Worm (Caenorhabditis elegans) whole organism, early embryonic: ENCODE measurements around the gene str-97.

ENCODE experiments used
- ama-1 ChIP-seq: fragments of 150-350 bp; optimal IDR thresholded peaks from 2 replicates; lab custom pipeline; 2014
- sea-1 ChIP-seq: fragments of 200-800 bp; sonication (Bioruptor generic); conservative IDR thresholded peaks from 2 replicates; pipeline ENCODE4 v1.3.6; 2022; ENCODE audit warnings: missing genetic modification characterization, missing compliant biosample characterization

DNA sequence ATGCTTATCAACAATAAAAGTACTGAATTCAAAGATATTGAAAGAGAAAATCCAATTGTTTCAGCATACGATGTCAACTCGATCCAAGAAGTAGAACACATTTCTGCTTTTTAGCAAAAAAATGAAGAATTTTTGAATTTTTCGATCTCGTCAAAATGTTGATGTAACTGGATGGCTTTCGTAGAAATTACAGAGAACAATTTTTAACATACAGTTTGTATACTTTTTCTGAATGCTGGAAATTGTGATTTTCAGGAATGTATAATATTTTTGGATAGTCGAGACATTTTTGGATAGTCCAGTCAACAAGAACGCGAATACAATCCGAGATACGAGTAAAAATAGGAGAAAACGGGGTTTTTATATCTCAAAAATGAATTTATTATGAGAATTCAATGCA lies 36.4 kb downstream of the str-97 start, which contains the start of gene str-103:
- TF ChIP-seq ama-1 (lab: Kevin White, UChicago), result no peak
- TF ChIP-seq sea-1 (GFP tag; lab: Robert Waterston, UW), result no peak
